Fruit fly (Drosophila melanogaster) whole organism, prepupa: ENCODE results near the gene IntS11.

ENCODE experiments used
- CG10669 ChIP-seq: fragments of 200-800 bp; sonication (Bioruptor generic); optimal IDR thresholded peaks from 3 replicates; lab custom pipeline; 2018; ENCODE audit warnings: missing biosample characterization, mild to moderate bottlenecking, missing genetic modification characterization, moderate library complexity
- CG11902 ChIP-seq: fragments of 200-800 bp; sonication (Bioruptor generic); optimal IDR thresholded peaks from 3 replicates; lab custom pipeline; 2016; ENCODE audit warnings: missing biosample characterization, missing genetic modification characterization
- CG15336 ChIP-seq: fragments of 200-800 bp; sonication (Bioruptor generic); IDR thresholded peaks from 2 replicates; pipeline ENCODE4 v1.3.6; 2022; ENCODE audit warnings: missing biosample characterization, missing genetic modification characterization
- CG16779 ChIP-seq: fragments of 200-800 bp; sonication (Bioruptor generic); optimal IDR thresholded peaks from 3 replicates; lab custom pipeline; 2017; ENCODE audit warnings: missing biosample characterization, mild to moderate bottlenecking, missing genetic modification characterization
- CG3032 ChIP-seq: fragments of 200-800 bp; optimal IDR thresholded peaks from 2 replicates; lab custom pipeline; 2019; ENCODE audit warnings: missing biosample characterization, mild to moderate bottlenecking, missing genetic modification characterization, moderate library complexity
- CG34406 ChIP-seq: fragments of 200-800 bp; sonication (Bioruptor generic); optimal IDR thresholded peaks from 3 replicates; lab custom pipeline; 2016; ENCODE audit warnings: missing biosample characterization, missing genetic modification characterization
- CG3919 ChIP-seq: fragments of 200-800 bp; sonication (Bioruptor generic); optimal IDR thresholded peaks from 3 replicates; lab custom pipeline; 2016; ENCODE audit warnings: missing biosample characterization, missing genetic modification characterization
- CG6163 ChIP-seq: fragments of 200-800 bp; sonication (Bioruptor generic); IDR thresholded peaks from 3 replicates; pipeline ENCODE4 v1.3.6; 2022; ENCODE audit warnings: missing biosample characterization, missing genetic modification characterization
- CG6276 ChIP-seq: fragments of 200-800 bp; sonication (Bioruptor generic); optimal IDR thresholded peaks from 2 replicates; lab custom pipeline; 2017; ENCODE audit warnings: missing biosample characterization, mild to moderate bottlenecking, missing genetic modification characterization
- CG6792 ChIP-seq: fragments of 200-800 bp; sonication (Bioruptor generic); optimal IDR thresholded peaks from 3 replicates; lab custom pipeline; 2016; ENCODE audit warnings: missing biosample characterization, missing genetic modification characterization
- CG6808 ChIP-seq: fragments of 200-800 bp; sonication (Bioruptor generic); optimal IDR thresholded peaks from 3 replicates; lab custom pipeline; 2017; ENCODE audit warnings: missing biosample characterization, missing genetic modification characterization, mild to moderate bottlenecking, moderate library complexity, missing genetic modification reagents
- CG6854 ChIP-seq: fragments of 200-800 bp; sonication (Bioruptor generic); optimal IDR thresholded peaks from 2 replicates; lab custom pipeline; 2017; ENCODE audit warnings: missing biosample characterization, mild to moderate bottlenecking, missing genetic modification characterization
- CG7368 ChIP-seq: fragments of 200-800 bp; sonication (Bioruptor generic); optimal IDR thresholded peaks from 3 replicates; lab custom pipeline; 2016; ENCODE audit warnings: missing biosample characterization, missing genetic modification characterization
- CG8119 ChIP-seq: fragments of 200-800 bp; sonication (Bioruptor generic); IDR thresholded peaks from 3 replicates; pipeline ENCODE4 v1.3.6; 2022; ENCODE audit warnings: missing biosample characterization, missing genetic modification characterization
- CG8319 ChIP-seq: fragments of 200-800 bp; sonication (Bioruptor generic); optimal IDR thresholded peaks from 3 replicates; lab custom pipeline; 2016; ENCODE audit warnings: missing biosample characterization, missing genetic modification characterization
- CG8632 ChIP-seq: fragments of 200-800 bp; sonication (Bioruptor generic); optimal IDR thresholded peaks from 3 replicates; lab custom pipeline; 2016; ENCODE audit warnings: missing biosample characterization, missing genetic modification characterization
- Eip78C ChIP-seq: fragments of 200-800 bp; sonication (Bioruptor generic); peaks from one replicate; lab custom pipeline; 2016; ENCODE audit warnings: missing biosample characterization, missing genetic modification characterization
- Eip93F ChIP-seq: fragments of 200-800 bp; sonication (Bioruptor generic); optimal IDR thresholded peaks from 2 replicates; lab custom pipeline; 2016; ENCODE audit warnings: missing biosample characterization, mild to moderate bottlenecking, missing genetic modification characterization
- Ets21C ChIP-seq: fragments of 200-800 bp; sonication (Bioruptor generic); optimal IDR thresholded peaks from 3 replicates; lab custom pipeline; 2016; ENCODE audit warnings: missing biosample characterization, missing genetic modification characterization
- Ets96B ChIP-seq: fragments of 200-800 bp; optimal IDR thresholded peaks from 2 replicates; lab custom pipeline; 2019; ENCODE audit warnings: missing biosample characterization, mild to moderate bottlenecking, missing genetic modification characterization, moderate library complexity
- Hr38 ChIP-seq: sonication (Bioruptor generic); optimal IDR thresholded peaks from 2 replicates; lab custom pipeline; 2016; ENCODE audit warnings: missing biosample characterization, missing genetic modification characterization
- Hr4 ChIP-seq: fragments of 200-800 bp; sonication (Bioruptor generic); optimal IDR thresholded peaks from 3 replicates; lab custom pipeline; 2016; ENCODE audit warnings: missing biosample characterization, missing genetic modification characterization
- Met ChIP-seq: fragments of 200-800 bp; sonication (Bioruptor generic); optimal IDR thresholded peaks from 3 replicates; lab custom pipeline; 2016; ENCODE audit warnings: missing biosample characterization, missing genetic modification characterization
- OdsH ChIP-seq: fragments of 200-800 bp; sonication (Bioruptor generic); optimal IDR thresholded peaks from 3 replicates; lab custom pipeline; 2016; ENCODE audit warnings: missing biosample characterization, missing genetic modification characterization
- Smox ChIP-seq: fragments of 200-800 bp; sonication (Bioruptor generic); optimal IDR thresholded peaks from 3 replicates; lab custom pipeline; 2016; ENCODE audit warnings: missing biosample characterization, missing genetic modification characterization
- Sox15 ChIP-seq: fragments of 200-800 bp; sonication (Bioruptor generic); optimal IDR thresholded peaks from 3 replicates; lab custom pipeline; 2016; ENCODE audit warnings: missing biosample characterization, missing genetic modification characterization
- achi ChIP-seq: fragments of 200-800 bp; sonication (Bioruptor generic); optimal IDR thresholded peaks from 3 replicates; lab custom pipeline; 2016; ENCODE audit warnings: missing biosample characterization, missing genetic modification characterization
- acj6 ChIP-seq: fragments of 200-800 bp; sonication (Bioruptor generic); optimal IDR thresholded peaks from 3 replicates; lab custom pipeline; 2016; ENCODE audit warnings: missing biosample characterization, missing genetic modification characterization
- dac ChIP-seq: fragments of 200-800 bp; sonication (Bioruptor generic); optimal IDR thresholded peaks from 2 replicates; lab custom pipeline; 2017; ENCODE audit warnings: missing biosample characterization, mild to moderate bottlenecking, missing genetic modification characterization
- dsx ChIP-seq: fragments of 200-800 bp; optimal IDR thresholded peaks from 3 replicates; lab custom pipeline; 2019; ENCODE audit warnings: missing biosample characterization, mild to moderate bottlenecking, missing genetic modification characterization, moderate library complexity; ENCODE audit not compliant: poor library complexity, severe bottlenecking
- eg ChIP-seq: fragments of 200-800 bp; sonication (Bioruptor generic); IDR thresholded peaks from 3 replicates; pipeline ENCODE4 v1.3.6; 2022; ENCODE audit warnings: missing biosample characterization, missing genetic modification characterization
- fd59A ChIP-seq: fragments of 200-800 bp; sonication (Bioruptor generic); optimal IDR thresholded peaks from 2 replicates; lab custom pipeline; 2017; ENCODE audit warnings: missing biosample characterization, mild to moderate bottlenecking, missing genetic modification characterization, missing genetic modification reagents
- fkh ChIP-seq: fragments of 200-800 bp; sonication (Bioruptor generic); optimal IDR thresholded peaks from 3 replicates; lab custom pipeline; 2017; ENCODE audit warnings: missing biosample characterization, mild to moderate bottlenecking, missing genetic modification characterization, moderate library complexity
- lz ChIP-seq: fragments of 200-800 bp; sonication (Bioruptor generic); optimal IDR thresholded peaks from 3 replicates; lab custom pipeline; 2016; ENCODE audit warnings: missing biosample characterization, missing genetic modification characterization
- net ChIP-seq: fragments of 200-800 bp; sonication (Bioruptor generic); optimal IDR thresholded peaks from 3 replicates; lab custom pipeline; 2016; ENCODE audit warnings: missing biosample characterization, missing genetic modification characterization
- pdm3 ChIP-seq: fragments of 200-800 bp; sonication (Bioruptor generic); optimal IDR thresholded peaks from 3 replicates; lab custom pipeline; 2016; ENCODE audit warnings: missing biosample characterization, missing genetic modification characterization
- spab ChIP-seq: fragments of 200-800 bp; sonication (Bioruptor generic); optimal IDR thresholded peaks from 2 replicates; lab custom pipeline; 2017; ENCODE audit warnings: missing biosample characterization, mild to moderate bottlenecking, missing genetic modification characterization, missing genetic modification reagents
- ss ChIP-seq, 2 experiments: fragments of 200-800 bp; sonication (Bioruptor generic); optimal IDR thresholded peaks; 2 replicates in 1 of 2; 3 replicates in 1 of 2; lab custom pipeline; 2017 to 2018; ENCODE audit warnings: mild to moderate bottlenecking in 2 of 2, missing biosample characterization in 2 of 2, missing genetic modification characterization in 2 of 2, moderate library complexity in 1 of 2
- svp ChIP-seq: fragments of 200-800 bp; sonication (Bioruptor generic); peaks from one replicate; lab custom pipeline; 2016; ENCODE audit warnings: missing biosample characterization, missing genetic modification characterization
- topi ChIP-seq: fragments of 200-800 bp; sonication (Bioruptor generic); optimal IDR thresholded peaks from 3 replicates; lab custom pipeline; 2016; ENCODE audit warnings: missing biosample characterization, missing genetic modification characterization

Gene IntS11

DNA sequence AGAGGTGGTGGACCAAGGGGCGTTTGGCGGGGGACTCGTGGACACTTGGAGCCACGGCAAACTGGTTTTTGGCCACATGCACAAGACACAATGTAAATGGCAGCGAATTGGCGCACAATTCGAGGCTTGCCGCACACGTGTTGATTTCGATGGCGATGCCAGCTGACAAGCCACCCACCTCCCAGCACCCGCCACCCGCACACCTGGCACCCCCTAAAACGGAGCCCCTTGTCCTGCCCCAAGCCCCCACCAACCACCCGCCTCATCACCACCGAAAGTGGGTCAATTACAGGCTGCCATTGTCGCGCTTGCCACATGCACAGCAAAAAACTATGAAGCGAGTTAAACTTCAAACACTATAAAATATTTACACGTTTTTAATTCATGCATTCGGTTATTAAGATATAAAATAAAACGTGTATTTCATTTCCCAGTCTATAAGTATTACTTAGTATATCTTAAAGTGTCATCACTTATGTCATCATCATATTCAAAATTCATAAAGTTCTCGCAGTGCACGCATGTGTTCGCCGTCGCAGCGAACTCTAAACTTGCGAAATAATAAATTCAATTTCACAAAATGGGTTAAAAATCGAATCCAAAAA is 13.1 kb downstream of the IntS11 start (continued):
- TF ChIP-seq CG7368 (GFP tag; lab: Kevin White, UChicago) (peak; percentile 49), CG8319 (peak; percentile 45), CG16779 (tag; lab: Kevin White, UChicago) (no peak), Eip93F (GFP tag; lab: Kevin White, UChicago) (no peak), spab (GFP tag; lab: Kevin White, UChicago) (peak; percentile 23), OdsH (peak; percentile 67), pdm3 (GFP tag; lab: Kevin White, UChicago) (peak; percentile 71), Eip78C (GFP tag; lab: Kevin White, UChicago) (peak; percentile 80), net (GFP tag; lab: Kevin White, UChicago) (peak; percentile 49), fd59A (GFP tag; lab: Kevin White, UChicago) (no peak), ss (GFP tag; optimal IDR thresholded peaks at IDR 0.05; lab: Kevin White, UChicago) (no peak), dac (peak; percentile 36), CG15336 (GFP tag; lab: Robert Waterston, UW) (peak; percentile 88), CG8119 (GFP tag; lab: Robert Waterston, UW) (peak; percentile 83), eg (peak; percentile 84), Met (GFP tag; lab: Kevin White, UChicago) (peak; percentile 59), dsx (GFP tag; lab: Kevin White, UChicago) (peak; percentile 77), Ets96B (peak; percentile 46), Hr38 (no peak)
- TF ChIP-seq, all 60 proteins: peak for 48

- no peak for TF ChIP-seq CG8319
- TF ChIP-seq CG6792: no peak
- no peak for TF ChIP-seq Smox (GFP tag; lab: Kevin White, UChicago)
- TF ChIP-seq CG8632: no peak
- TF ChIP-seq CG10669: no peak
- TF ChIP-seq Ets21C (GFP tag; lab: Kevin White, UChicago): no peak
- no peak for TF ChIP-seq eg
- TF ChIP-seq lz: no peak
- TF ChIP-seq CG6854 (GFP tag; lab: Kevin White, UChicago): no peak
- TF ChIP-seq pdm3 (GFP tag; lab: Kevin White, UChicago): no peak
- TF ChIP-seq CG34406 (GFP tag; lab: Kevin White, UChicago): no peak
- no peak for TF ChIP-seq topi
- TF ChIP-seq acj6 (GFP tag; lab: Kevin White, UChicago): no peak
- no peak for TF ChIP-seq Hr4 (GFP tag; lab: Kevin White, UChicago)
- no peak for TF ChIP-seq Sox15 (GFP tag; lab: Kevin White, UChicago)
- no peak for TF ChIP-seq CG11902
- no peak for TF ChIP-seq CG6276 (GFP tag; lab: Kevin White, UChicago)
- no peak for TF ChIP-seq Eip78C (GFP tag; lab: Kevin White, UChicago)
Observed at dm6 chr3R:29758734-29759131, 13.6 kb downstream of the IntS11 start.

- peak; percentile 2 for TF ChIP-seq CG3032
- peak; percentile 17 for TF ChIP-seq CG3919
- TF ChIP-seq CG6808: peak; percentile 9
- no peak for TF ChIP-seq fkh
- peak; percentile 22 for TF ChIP-seq OdsH
- no peak for TF ChIP-seq Smox (GFP tag; lab: Kevin White, UChicago)
- no peak for TF ChIP-seq achi
- no peak for TF ChIP-seq CG34406 (GFP tag; lab: Kevin White, UChicago)
Observed at dm6 chr3R:29760042-29760441, 14.9 kb downstream of the IntS11 start.

DNA sequence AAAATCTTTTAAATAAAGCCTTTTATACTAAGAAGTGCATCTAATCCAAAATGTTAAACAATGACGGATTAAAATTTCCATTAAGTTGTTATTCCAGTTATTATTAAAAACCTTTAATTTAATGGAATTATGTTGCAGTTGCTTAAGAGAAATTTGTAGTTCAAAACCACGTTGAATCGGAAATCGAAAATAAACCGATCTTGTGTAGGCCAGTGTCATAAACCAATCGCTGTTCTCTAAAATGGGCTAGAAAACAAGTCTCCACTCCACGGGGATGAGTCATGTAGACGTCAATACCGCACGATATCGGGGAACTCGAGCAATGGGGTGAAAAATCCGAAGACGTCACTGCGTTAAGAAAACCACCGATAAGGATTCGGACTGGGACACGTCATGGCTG is 16.4 kb downstream of the IntS11 start:
- TF ChIP-seq CG6163 (GFP tag; lab: Robert Waterston, UW) (0 out of 3 replicates have a peak, but pooled peaks have one; percentile 20), svp (peak; percentile 43), Eip78C (GFP tag; lab: Kevin White, UChicago) (peak; percentile 44), spab (GFP tag; lab: Kevin White, UChicago) (no peak), CG10669 (peak; percentile 1)
